Fruit fly (Drosophila melanogaster): ENCODE results near the gene pll.

Gene pll

dm6 chr3R:27217465-27218059, 35.4 kb downstream of the pll start (continued):
- TF ChIP-seq sv (GFP tag; optimal IDR thresholded peaks at IDR 0.05) (no peak), Rel (GFP tag; optimal IDR thresholded peaks at IDR 0.05) (peak; percentile 29), Rel (tag; optimal IDR thresholded peaks at IDR 0.05) (no peak), GATAd (GFP tag; optimal IDR thresholded peaks at IDR 0.05) (no peak), jim (GFP tag; optimal IDR thresholded peaks at IDR 0.05) (no peak), dl (GFP tag; optimal IDR thresholded peaks at IDR 0.05; ENCODE audit: insufficient read depth in 1 of 2, partially characterized antibody in 2 of 2) (no peak), Mio (GFP tag; optimal IDR thresholded peaks at IDR 0.05) (no peak)

DNA sequence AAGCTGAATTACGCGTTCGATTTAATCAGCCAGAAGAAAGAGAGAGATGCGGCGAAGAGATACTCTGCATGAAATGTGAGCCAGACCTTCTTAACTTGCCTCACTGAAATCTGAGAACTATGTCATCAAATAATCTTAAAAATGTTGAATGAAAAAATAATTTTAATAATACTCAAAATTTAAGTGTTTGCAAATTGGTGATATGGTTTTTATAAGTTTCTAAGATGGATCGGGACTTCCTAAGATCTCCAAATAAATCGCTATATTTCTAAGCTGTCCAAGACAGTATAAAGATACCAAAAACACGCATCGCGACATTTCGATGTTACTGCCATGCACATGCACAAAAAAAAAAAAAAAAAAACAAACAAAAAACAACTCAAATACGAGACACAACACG, 38.0 kb downstream of the pll start:
- TF ChIP-seq Vsx2 (GFP tag; optimal IDR thresholded peaks at IDR 0.05; ENCODE audit: partially characterized antibody) (no peak), sage (GFP tag; optimal IDR thresholded peaks at IDR 0.05) (no peak), CrebA (GFP tag; optimal IDR thresholded peaks at IDR 0.05; ENCODE audit: borderline replicate concordance) (no peak), dl (GFP tag; optimal IDR thresholded peaks at IDR 0.05; ENCODE audit: insufficient read depth in 1 of 2, partially characterized antibody in 2 of 2) (no peak), Abd-B (GFP tag; optimal IDR thresholded peaks at IDR 0.05) (no peak), h (GFP tag; optimal IDR thresholded peaks at IDR 0.05) (peak; percentile 0), dmrt93B (GFP tag; optimal IDR thresholded peaks at IDR 0.05) (peak; percentile 6), psq (GFP tag; optimal IDR thresholded peaks at IDR 0.05) (no peak), rgr (GFP tag; optimal IDR thresholded peaks at IDR 0.05) (no peak), Sp1 (GFP tag; optimal IDR thresholded peaks at IDR 0.05) (no peak), OdsH (GFP tag; optimal IDR thresholded peaks at IDR 0.05) (no peak), Myc (optimal IDR thresholded peaks at IDR 0.05) (no peak), brk (GFP tag; optimal IDR thresholded peaks at IDR 0.05) (no peak), dsf (GFP tag; optimal IDR thresholded peaks at IDR 0.05; ENCODE audit: borderline replicate concordance) (no peak), woc (GFP tag; optimal IDR thresholded peaks at IDR 0.05) (peak; percentile 47), Jra (GFP tag; optimal IDR thresholded peaks at IDR 0.05) (no peak), Hr83 (GFP tag; optimal IDR thresholded peaks at IDR 0.05; ENCODE audit: poor library complexity, severe bottlenecking) (no peak), GATAd (GFP tag; optimal IDR thresholded peaks at IDR 0.05) (no peak), Mio (GFP tag; optimal IDR thresholded peaks at IDR 0.05) (no peak), CG9705 (GFP tag; optimal IDR thresholded peaks at IDR 0.05) (no peak), HLH106 (tag; optimal IDR thresholded peaks at IDR 0.05) (no peak), tai (GFP tag; optimal IDR thresholded peaks at IDR 0.05) (no peak), lola (GFP tag; optimal IDR thresholded peaks at IDR 0.05) (no peak), Rel (GFP tag; optimal IDR thresholded peaks at IDR 0.05) (no peak), Rel (tag; optimal IDR thresholded peaks at IDR 0.05) (no peak), pan (optimal IDR thresholded peaks at IDR 0.05) (no peak), jim (GFP tag; optimal IDR thresholded peaks at IDR 0.05) (no peak)

- no peak for TF ChIP-seq Dfd (GFP tag; optimal IDR thresholded peaks at IDR 0.05)
- TF ChIP-seq brk (GFP tag; optimal IDR thresholded peaks at IDR 0.05), result no peak
- no peak for TF ChIP-seq Sp1 (GFP tag; optimal IDR thresholded peaks at IDR 0.05)
- TF ChIP-seq jim (GFP tag; optimal IDR thresholded peaks at IDR 0.05), result no peak
- no peak for TF ChIP-seq Mio (GFP tag; optimal IDR thresholded peaks at IDR 0.05)
- TF ChIP-seq dsf (GFP tag; optimal IDR thresholded peaks at IDR 0.05; ENCODE audit: borderline replicate concordance), result no peak
- TF ChIP-seq GATAd (GFP tag; optimal IDR thresholded peaks at IDR 0.05), result no peak
- no peak for TF ChIP-seq sage (GFP tag; optimal IDR thresholded peaks at IDR 0.05)
Measured at dm6 chr3R:27212979-27213580, 39.9 kb downstream of the pll start.

dm6 chr3R:27209561-27210275, 43.3 kb downstream of the pll start:
- TF ChIP-seq pan (optimal IDR thresholded peaks at IDR 0.05), result no peak
- TF ChIP-seq sage (GFP tag; optimal IDR thresholded peaks at IDR 0.05), result no peak
- no peak for TF ChIP-seq HLH106 (tag; optimal IDR thresholded peaks at IDR 0.05)
- no peak for TF ChIP-seq fru (GFP tag; optimal IDR thresholded peaks at IDR 0.05)
- TF ChIP-seq Sp1 (GFP tag; optimal IDR thresholded peaks at IDR 0.05), result no peak
- no peak for TF ChIP-seq h (GFP tag; optimal IDR thresholded peaks at IDR 0.05)
- TF ChIP-seq Hnf4 (GFP tag; optimal IDR thresholded peaks at IDR 0.05), result no peak
- no peak for TF ChIP-seq GATAd (GFP tag; optimal IDR thresholded peaks at IDR 0.05)
- TF ChIP-seq CrebA (GFP tag; optimal IDR thresholded peaks at IDR 0.05; ENCODE audit: borderline replicate concordance), result no peak
- TF ChIP-seq OdsH (GFP tag; optimal IDR thresholded peaks at IDR 0.05), result no peak
- no peak for TF ChIP-seq sv (GFP tag; optimal IDR thresholded peaks at IDR 0.05)
